Worm (Caenorhabditis elegans) whole organism, L4 larva: ENCODE measurements around the gene clec-185.

Source experiments
- D1046.2 ChIP-seq: fragments of 200-800 bp; sonication (Bioruptor generic); IDR thresholded peaks from 2 replicates; pipeline ENCODE4 v1.3.6; 2022; ENCODE audit warnings: missing genetic modification characterization, missing compliant biosample characterization
- F10B5.3 ChIP-seq: sonication (generic microtip); optimal IDR thresholded peaks from 2 replicates; lab custom pipeline; 2016; ENCODE audit warnings: mild to moderate bottlenecking, missing genetic modification characterization, missing compliant biosample characterization
- F37D6.2 ChIP-seq: sonication (generic microtip); optimal IDR thresholded peaks from 2 replicates; lab custom pipeline; 2016; ENCODE audit warnings: mild to moderate bottlenecking, missing genetic modification characterization, missing compliant biosample characterization
- T20F7.1 ChIP-seq: fragments of 200-800 bp; sonication (Bioruptor generic); optimal IDR thresholded peaks from 2 replicates; lab custom pipeline; 2018; ENCODE audit warnings: mild to moderate bottlenecking, missing genetic modification characterization, missing compliant biosample characterization
- T26A8.4 ChIP-seq: fragments of 200-800 bp; sonication (Bioruptor generic); IDR thresholded peaks from 2 replicates; pipeline ENCODE4 v1.3.6; 2022; ENCODE audit warnings: missing genetic modification characterization, missing compliant biosample characterization
- Y75B8A.6 ChIP-seq: fragments of 200-800 bp; sonication (Bioruptor generic); IDR thresholded peaks from 2 replicates; pipeline ENCODE4 v1.3.6; 2022; ENCODE audit warnings: missing genetic modification reagents, missing genetic modification characterization, missing compliant biosample characterization
- aly-2 ChIP-seq: sonication (generic microtip); optimal IDR thresholded peaks from 2 replicates; lab custom pipeline; 2018; ENCODE audit warnings: missing biosample characterization, missing genetic modification characterization
- ceh-28 ChIP-seq: fragments of 150-350 bp; optimal IDR thresholded peaks from 2 replicates; lab custom pipeline; 2014; ENCODE audit warnings: missing biosample characterization, missing genetic modification reagents, missing genetic modification characterization
- ceh-44 ChIP-seq: fragments of 200-800 bp; sonication (Bioruptor generic); IDR thresholded peaks from 2 replicates; pipeline ENCODE4 v1.3.6; 2022; ENCODE audit warnings: missing genetic modification reagents, missing genetic modification characterization, missing compliant biosample characterization
- ceh-62 ChIP-seq: sonication (generic microtip); optimal IDR thresholded peaks from 2 replicates; lab custom pipeline; 2017; ENCODE audit warnings: missing biosample characterization, missing genetic modification characterization
- ces-1 ChIP-seq: fragments of 150-350 bp; sonication (generic microtip); optimal IDR thresholded peaks from 4 replicates; lab custom pipeline; 2014; ENCODE audit warnings: missing biosample characterization, missing genetic modification reagents, missing genetic modification characterization
- cey-2 ChIP-seq: sonication (generic microtip); optimal IDR thresholded peaks from 3 replicates; lab custom pipeline; 2017; ENCODE audit warnings: missing genetic modification characterization, mild to moderate bottlenecking, missing compliant biosample characterization, antibody characterized with exemption, borderline replicate concordance; ENCODE audit not compliant: insufficient read depth
- daf-19 ChIP-seq: fragments of 200-800 bp; sonication (Bioruptor generic); conservative IDR thresholded peaks from 2 replicates; pipeline ENCODE4 v1.3.6; 2022; ENCODE audit warnings: missing genetic modification characterization, missing compliant biosample characterization
- daf-8 ChIP-seq: fragments of 200-800 bp; sonication (Bioruptor generic); IDR thresholded peaks from 2 replicates; pipeline ENCODE4 v1.3.6; 2022; ENCODE audit warnings: missing genetic modification characterization, missing compliant biosample characterization
- dmd-6 ChIP-seq: fragments of 200-800 bp; sonication (Bioruptor generic); IDR thresholded peaks from 2 replicates; pipeline ENCODE4 v1.3.6; 2022; ENCODE audit warnings: missing genetic modification reagents, missing genetic modification characterization, missing compliant biosample characterization
- dpl-1 ChIP-seq: fragments of 150-350 bp; optimal IDR thresholded peaks from 2 replicates; lab custom pipeline; 2014; ENCODE audit warnings: missing biosample characterization, missing genetic modification reagents, missing genetic modification characterization
- dve-1 ChIP-seq: sonication (generic microtip); optimal IDR thresholded peaks from 2 replicates; lab custom pipeline; 2017; ENCODE audit warnings: antibody characterized with exemption, mild to moderate bottlenecking, missing genetic modification characterization, missing compliant biosample characterization; ENCODE audit not compliant: insufficient read depth
- egl-43 ChIP-seq: fragments of 200-800 bp; sonication (Bioruptor generic); IDR thresholded peaks from 2 replicates; pipeline ENCODE4 v1.3.6; 2022; ENCODE audit warnings: missing genetic modification reagents, missing genetic modification characterization, missing compliant biosample characterization
- fkh-10 ChIP-seq: fragments of 150-350 bp; optimal IDR thresholded peaks from 2 replicates; lab custom pipeline; 2014; ENCODE audit warnings: missing biosample characterization, missing genetic modification reagents, missing genetic modification characterization
- hlh-11 ChIP-seq: fragments of 200-800 bp; sonication (Bioruptor generic); optimal IDR thresholded peaks from 2 replicates; lab custom pipeline; 2018; ENCODE audit warnings: mild to moderate bottlenecking, missing genetic modification characterization, missing compliant biosample characterization
- hlh-30 ChIP-seq: sonication (generic microtip); optimal IDR thresholded peaks from 2 replicates; lab custom pipeline; 2017; ENCODE audit warnings: antibody characterized with exemption, mild to moderate bottlenecking, missing genetic modification characterization, missing compliant biosample characterization; ENCODE audit not compliant: insufficient read depth
- hmg-1.1 ChIP-seq: fragments of 200-800 bp; sonication (Bioruptor generic); IDR thresholded peaks from 2 replicates; pipeline ENCODE4 v1.3.6; 2022; ENCODE audit warnings: missing genetic modification reagents, missing genetic modification characterization, missing compliant biosample characterization
- jun-1 ChIP-seq: fragments of 150-350 bp; optimal IDR thresholded peaks from 2 replicates; lab custom pipeline; 2014; ENCODE audit warnings: missing biosample characterization, missing genetic modification reagents, missing genetic modification characterization
- lin-15B ChIP-seq: fragments of 150-350 bp; sonication (generic microtip); optimal IDR thresholded peaks from 3 replicates; lab custom pipeline; 2014; ENCODE audit warnings: missing biosample characterization, missing genetic modification characterization
- lir-3 ChIP-seq: sonication (generic microtip); optimal IDR thresholded peaks from 2 replicates; lab custom pipeline; 2016; ENCODE audit warnings: mild to moderate bottlenecking, missing genetic modification characterization, missing compliant biosample characterization
- lsy-2 ChIP-seq, 2 experiments: fragments of 150-350 bp in 1 of 2; sonication (generic microtip) in 1 of 2; optimal IDR thresholded peaks; 2 replicates each; lab custom pipeline; 2014 to 2017; ENCODE audit warnings: missing biosample characterization in 2 of 2, missing genetic modification characterization in 2 of 2
- madf-9 ChIP-seq: fragments of 200-800 bp; sonication (Bioruptor generic); conservative IDR thresholded peaks from 2 replicates; pipeline ENCODE4 v1.3.6; 2022; ENCODE audit warnings: missing genetic modification reagents, missing genetic modification characterization, missing compliant biosample characterization
- mep-1 ChIP-seq: fragments of 150-350 bp; sonication (generic microtip); optimal IDR thresholded peaks from 3 replicates; lab custom pipeline; 2014; ENCODE audit warnings: missing biosample characterization, missing genetic modification characterization
- mes-2 ChIP-seq: sonication (generic microtip); optimal IDR thresholded peaks from 2 replicates; lab custom pipeline; 2016; ENCODE audit warnings: missing genotype, mild to moderate bottlenecking, missing genetic modification characterization, missing compliant biosample characterization; ENCODE audit not compliant: poor library complexity, severe bottlenecking
- mxl-2 ChIP-seq: fragments of 200-800 bp; sonication (Bioruptor generic); conservative IDR thresholded peaks from 2 replicates; pipeline ENCODE4 v1.3.6; 2022; ENCODE audit warnings: missing genetic modification reagents, missing genetic modification characterization, missing compliant biosample characterization
- nhr-10 ChIP-seq: fragments of 150-350 bp; optimal IDR thresholded peaks from 2 replicates; lab custom pipeline; 2014; ENCODE audit warnings: missing biosample characterization, missing genetic modification characterization
- nhr-102 ChIP-seq: sonication (generic microtip); optimal IDR thresholded peaks from 2 replicates; lab custom pipeline; 2016; ENCODE audit warnings: mild to moderate bottlenecking, missing genetic modification characterization, moderate library complexity, missing compliant biosample characterization
- nhr-25 ChIP-seq: sonication (generic microtip); optimal IDR thresholded peaks from 2 replicates; lab custom pipeline; 2017; ENCODE audit warnings: missing genetic modification characterization, mild to moderate bottlenecking, missing compliant biosample characterization, antibody characterized with exemption, moderate library complexity, borderline replicate concordance; ENCODE audit not compliant: insufficient read depth
- nhr-28 ChIP-seq: fragments of 150-350 bp; optimal IDR thresholded peaks from 2 replicates; lab custom pipeline; 2014; ENCODE audit warnings: missing biosample characterization, missing genetic modification characterization
- nhr-41 ChIP-seq: fragments of 200-800 bp; sonication (Bioruptor generic); IDR thresholded peaks from 2 replicates; pipeline ENCODE4 v1.3.6; 2022; ENCODE audit warnings: missing genetic modification reagents, missing genetic modification characterization, missing compliant biosample characterization
- nhr-48 ChIP-seq: sonication (generic microtip); optimal IDR thresholded peaks from 2 replicates; lab custom pipeline; 2016; ENCODE audit warnings: mild to moderate bottlenecking, missing genetic modification characterization, missing compliant biosample characterization
- nhr-6 ChIP-seq: fragments of 150-350 bp; optimal IDR thresholded peaks from 2 replicates; lab custom pipeline; 2014; ENCODE audit warnings: missing biosample characterization, missing genetic modification characterization
- nhr-76 ChIP-seq: fragments of 150-350 bp; optimal IDR thresholded peaks from 2 replicates; lab custom pipeline; 2014; ENCODE audit warnings: missing biosample characterization, missing genetic modification characterization
- sdz-12 ChIP-seq: fragments of 200-800 bp; sonication (Bioruptor generic); optimal IDR thresholded peaks from 2 replicates; lab custom pipeline; 2018; ENCODE audit warnings: mild to moderate bottlenecking, missing genetic modification characterization, missing compliant biosample characterization
- set-16 ChIP-seq: fragments of 200-800 bp; sonication (Bioruptor generic); IDR thresholded peaks from 2 replicates; pipeline ENCODE4 v1.3.6; 2022; ENCODE audit warnings: missing genetic modification reagents, missing genetic modification characterization, missing compliant biosample characterization
- skn-1 ChIP-seq: fragments of 150-350 bp; optimal IDR thresholded peaks from 2 replicates; lab custom pipeline; 2014; ENCODE audit warnings: missing biosample characterization, missing genetic modification characterization
- spr-3 ChIP-seq: fragments of 200-800 bp; sonication (Bioruptor generic); optimal IDR thresholded peaks from 2 replicates; lab custom pipeline; 2018; ENCODE audit warnings: mild to moderate bottlenecking, missing genetic modification characterization, missing compliant biosample characterization
- tag-97 ChIP-seq: fragments of 200-800 bp; sonication (Bioruptor generic); IDR thresholded peaks from 2 replicates; pipeline ENCODE4 v1.3.6; 2022; ENCODE audit warnings: missing genetic modification characterization, missing compliant biosample characterization
- tra-1 ChIP-seq: fragments of 200-800 bp; sonication (Bioruptor generic); IDR thresholded peaks from 2 replicates; pipeline ENCODE4 v1.3.6; 2022; ENCODE audit warnings: missing genetic modification reagents, missing genetic modification characterization, missing compliant biosample characterization
- unc-62 ChIP-seq, 3 experiments: fragments of 150-350 bp in 1 of 3; sonication (generic microtip); optimal IDR thresholded peaks in 2 of 3; peaks in 1 of 3; 1 replicate in 1 of 3; 2 replicates in 2 of 3; lab custom pipeline; 2014 to 2017; ENCODE audit warnings: missing biosample characterization in 3 of 3, missing genetic modification characterization in 3 of 3, missing genetic modification reagents in 3 of 3, missing genotype in 1 of 3
- zag-1 ChIP-seq: fragments of 150-350 bp; optimal IDR thresholded peaks from 2 replicates; lab custom pipeline; 2014; ENCODE audit warnings: missing biosample characterization, missing genetic modification characterization
- ztf-11 ChIP-seq: fragments of 150-350 bp; optimal IDR thresholded peaks from 2 replicates; lab custom pipeline; 2014; ENCODE audit warnings: missing biosample characterization, missing genetic modification characterization

clec-185 gene

ce11 chrIV:12456613-12457012 lies 18.2 kb downstream of the clec-185 start, which contains the start of gene C25G4.7:
Gene C25G4.7, plus strand, starts transcription at chrIV:12456913.
- TF ChIP-seq dpl-1: no peak
- no peak for TF ChIP-seq ces-1 (GFP tag; lab: Kevin White, UChicago)
- TF ChIP-seq nhr-48: no peak
- TF ChIP-seq mep-1 (tag; lab: Kevin White, UChicago): no peak
- TF ChIP-seq aly-2 (tag; lab: Kevin White, UChicago): no peak
- no peak for TF ChIP-seq tag-97 (GFP tag; lab: Robert Waterston, UW)
- no peak for TF ChIP-seq ceh-28
- TF ChIP-seq nhr-76 (tag; lab: Kevin White, UChicago): no peak
- TF ChIP-seq skn-1 (tag; lab: Kevin White, UChicago): no peak
- no peak for TF ChIP-seq nhr-102 (tag; lab: Kevin White, UChicago)
- no peak for TF ChIP-seq ceh-62
- no peak for TF ChIP-seq spr-3 (GFP tag; lab: Kevin White, UChicago)
- TF ChIP-seq madf-9 (GFP tag; lab: Robert Waterston, UW): no peak
- TF ChIP-seq lir-3: no peak
- TF ChIP-seq hmg-1.1: no peak
- no peak for TF ChIP-seq lsy-2 (tag; optimal IDR thresholded peaks at IDR 0.05; lab: Kevin White, UChicago)

DNA sequence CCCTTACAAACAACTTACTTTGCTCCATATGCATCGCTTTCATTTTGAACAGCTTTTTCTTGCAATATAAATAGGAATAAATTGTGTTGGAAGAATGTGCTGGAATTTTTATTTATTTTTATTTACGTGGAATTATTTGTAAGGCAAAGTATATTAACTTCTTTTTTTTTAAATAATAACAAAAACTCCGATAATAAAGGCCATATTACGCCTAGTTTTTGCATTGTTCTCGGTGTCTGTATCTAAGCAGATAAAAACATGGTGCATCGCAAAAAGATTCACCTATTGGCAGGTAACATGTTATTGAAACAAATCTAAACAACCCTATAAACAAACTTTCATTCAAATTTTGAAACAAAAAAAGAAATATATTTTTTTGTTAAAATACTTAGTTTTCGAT lies 24.9 kb downstream of the clec-185 start, which contains the start of gene C25G4.8:
TSS of gene C25G4.8 (minus strand) at position 101 of the 400 bp plus-strand sequence.
- no peak for TF ChIP-seq nhr-41 (GFP tag; lab: Robert Waterston, UW)
- no peak for TF ChIP-seq D1046.2
- no peak for TF ChIP-seq Y75B8A.6 (GFP tag; lab: Robert Waterston, UW)
- TF ChIP-seq nhr-10: no peak

ce11 chrIV:12464822-12465221 lies 26.4 kb downstream of the clec-185 start:
- TF ChIP-seq ces-1 (GFP tag; lab: Kevin White, UChicago) (no peak), mxl-2 (GFP tag; lab: Robert Waterston, UW) (no peak), hmg-1.1 (peak; percentile 48; the same call in 1 of the 2 replicates), lin-15B (tag; lab: Kevin White, UChicago) (no peak), hlh-11 (tag; lab: Kevin White, UChicago) (peak; percentile 12), F10B5.3 (tag; lab: Kevin White, UChicago) (no peak), dve-1 (tag; lab: Kevin White, UChicago) (no peak), cey-2 (no peak), daf-8 (no peak), ceh-44 (GFP tag; lab: Robert Waterston, UW) (no peak), nhr-102 (tag; lab: Kevin White, UChicago) (no peak), dmd-6 (GFP tag; lab: Robert Waterston, UW) (no peak), hlh-30 (tag; lab: Kevin White, UChicago) (peak; percentile 57), fkh-10 (GFP tag; lab: Kevin White, UChicago) (peak; percentile 47), jun-1 (tag; lab: Kevin White, UChicago) (no peak), egl-43 (0 out of 2 replicates have a peak, but pooled peaks have one; percentile 29), lir-3 (no peak), unc-62 (GFP tag; optimal IDR thresholded peaks at IDR 0.05 in 1 of 2; lab: Kevin White, UChicago) (peak in 1 of 2 experiments; percentile 63), unc-62 (tag; optimal IDR thresholded peaks at IDR 0.05; lab: Kevin White, UChicago) (no peak), nhr-76 (tag; lab: Kevin White, UChicago) (no peak), mes-2 (tag; lab: Kevin White, UChicago) (peak; percentile 33)

DNA sequence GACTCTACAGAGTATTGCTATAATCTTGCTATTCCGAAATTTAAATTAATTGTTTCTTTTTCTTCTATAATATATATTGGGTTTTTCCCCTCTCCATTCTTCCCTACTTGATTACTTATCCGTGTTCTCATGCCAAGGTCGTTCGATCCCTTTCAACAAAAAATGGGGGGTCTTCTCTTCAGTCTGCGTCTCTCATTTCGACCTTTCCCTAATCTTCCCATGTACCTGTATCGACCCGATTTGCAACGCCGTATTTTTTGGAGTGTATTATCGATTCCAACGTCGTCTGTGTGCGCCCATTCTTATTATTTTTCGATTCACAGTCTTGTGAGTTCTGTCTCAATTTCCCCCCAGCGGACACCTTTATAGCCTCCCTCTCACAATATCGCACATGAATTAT lies 29.3 kb downstream of the clec-185 start:
- no peak for TF ChIP-seq sdz-12 (GFP tag; lab: Kevin White, UChicago)
- TF ChIP-seq tra-1: no peak
- no peak for TF ChIP-seq nhr-6 (tag; lab: Kevin White, UChicago)
- TF ChIP-seq set-16 (GFP tag; lab: Robert Waterston, UW): no peak
- TF ChIP-seq daf-19: no peak
- no peak for TF ChIP-seq T20F7.1 (GFP tag; lab: Kevin White, UChicago)
- no peak for TF ChIP-seq zag-1 (tag; lab: Kevin White, UChicago)
- no peak for TF ChIP-seq fkh-10 (GFP tag; lab: Kevin White, UChicago)
- TF ChIP-seq ceh-62: no peak
- no peak for TF ChIP-seq T26A8.4 (GFP tag; lab: Robert Waterston, UW)
- no peak for TF ChIP-seq ztf-11 (tag; lab: Kevin White, UChicago)
- no peak for TF ChIP-seq ces-1 (GFP tag; lab: Kevin White, UChicago)
- TF ChIP-seq nhr-28 (tag; lab: Kevin White, UChicago): peak; percentile 54
- TF ChIP-seq F37D6.2: no peak
- peak; percentile 55 for TF ChIP-seq nhr-25 (tag; lab: Kevin White, UChicago)
